Fruit fly (Drosophila melanogaster): ENCODE measurements around the gene sNPF.

sNPF gene

dm6 chr2L:20061018-20061657 lies 33.4 kb downstream of the sNPF start, which contains the start of the genes barr and lok (continued):
- TF ChIP-seq bigmax (GFP tag; optimal IDR thresholded peaks at IDR 0.05) (no peak), fd102C (GFP tag; optimal IDR thresholded peaks at IDR 0.05) (no peak), CG7839 (tag; optimal IDR thresholded peaks at IDR 0.05) (peak; percentile 63), chn (GFP tag; optimal IDR thresholded peaks at IDR 0.05) (peak; percentile 46), btn (GFP tag; optimal IDR thresholded peaks at IDR 0.05) (no peak), da (GFP tag; optimal IDR thresholded peaks at IDR 0.05) (no peak), Mrtf (GFP tag; IDR thresholded peaks at IDR 0.05) (no peak), prd (optimal IDR thresholded peaks at IDR 0.05) (no peak), prd (GFP tag; IDR thresholded peaks at IDR 0.05) (peak; percentile 57; the same call in 2 of the 3 replicates), Bdp1 (GFP tag; optimal IDR thresholded peaks at IDR 0.05) (peak; percentile 24), CG31441 (GFP tag; IDR thresholded peaks at IDR 0.05) (peak; percentile 62; the same call in 1 of the 2 replicates), dmrt99B (tag; optimal IDR thresholded peaks at IDR 0.05) (no peak), CG17186 (GFP tag; optimal IDR thresholded peaks at IDR 0.05) (no peak), CG34224 (GFP tag; IDR thresholded peaks at IDR 0.05; ENCODE audit: partially characterized antibody) (no peak), D (optimal IDR thresholded peaks at IDR 0.05) (no peak), D (GFP tag; optimal IDR thresholded peaks at IDR 0.05) (peak; percentile 53), ase (GFP tag; IDR thresholded peaks at IDR 0.05) (no peak), z (GFP tag; IDR thresholded peaks at IDR 0.05) (no peak), so (GFP tag; IDR thresholded peaks at IDR 0.05) (no peak), YL-1 (GFP tag; optimal IDR thresholded peaks at IDR 0.05) (peak; percentile 49), Scr (GFP tag; IDR thresholded peaks at IDR 0.05; ENCODE audit: partially characterized antibody) (0 out of 2 replicates have a peak, but pooled peaks have one; percentile 8), Neu2 (GFP tag; optimal IDR thresholded peaks at IDR 0.05; ENCODE audit: borderline replicate concordance) (peak; percentile 1), CG10209 (GFP tag; optimal IDR thresholded peaks at IDR 0.05) (no peak), chm (GFP tag; IDR thresholded peaks at IDR 0.05) (no peak), dm (GFP tag; optimal IDR thresholded peaks at IDR 0.05) (no peak), dati (GFP tag; IDR thresholded peaks at IDR 0.05) (no peak), CG17912 (GFP tag; optimal IDR thresholded peaks at IDR 0.05) (no peak), gce (GFP tag; IDR thresholded peaks at IDR 0.05) (no peak), repo (GFP tag; optimal IDR thresholded peaks at IDR 0.05) (no peak), grau (tag; optimal IDR thresholded peaks at IDR 0.05) (peak; percentile 60), Gug (GFP tag; IDR thresholded peaks at IDR 0.05) (peak; percentile 25; the same call in 1 of the 4 replicates), BEAF-32 (GFP tag; optimal IDR thresholded peaks at IDR 0.05) (peak; percentile 43), bowl (GFP tag; IDR thresholded peaks at IDR 0.05) (no peak), sima (GFP tag; optimal IDR thresholded peaks at IDR 0.05) (no peak), CG1233 (GFP tag; optimal IDR thresholded peaks at IDR 0.05) (peak; percentile 49), Sry-β (GFP tag; optimal IDR thresholded peaks at IDR 0.05) (peak; percentile 95), cas (GFP tag; IDR thresholded peaks at IDR 0.05) (no peak), grn (GFP tag; optimal IDR thresholded peaks at IDR 0.05) (no peak), CG4360 (GFP tag; IDR thresholded peaks at IDR 0.05) (no peak), danr (GFP tag; IDR thresholded peaks at IDR 0.05) (peak; percentile 20; the same call in 1 of the 2 replicates), gem (tag; optimal IDR thresholded peaks at IDR 0.05) (peak; percentile 60), CG11085 (GFP tag; IDR thresholded peaks at IDR 0.05) (no peak), knrl (GFP tag; IDR thresholded peaks at IDR 0.05; ENCODE audit: partially characterized antibody) (no peak), CG18599 (GFP tag; optimal IDR thresholded peaks at IDR 0.05) (no peak), gro (GFP tag; optimal IDR thresholded peaks at IDR 0.05) (peak; percentile 6), CG8281 (tag; optimal IDR thresholded peaks at IDR 0.05) (no peak), sc (optimal IDR thresholded peaks at IDR 0.05) (no peak), sc (GFP tag; optimal IDR thresholded peaks at IDR 0.05) (peak; percentile 23), cwo (GFP tag; optimal IDR thresholded peaks at IDR 0.05) (no peak), CG5180 (GFP tag; optimal IDR thresholded peaks at IDR 0.05) (no peak), Mad (GFP tag; optimal IDR thresholded peaks at IDR 0.05) (peak; percentile 37)

Measured in whole organism, embryonic.